Worm (Caenorhabditis elegans) whole organism, L2 larva: ENCODE results near the gene F58H1.6.
A peak's percentile ranks its signal among the peaks of the same experiment; 100 is the strongest.

Experiments used
- R02D3.7 ChIP-seq: fragments of 150-350 bp; optimal IDR thresholded peaks from 2 replicates; lab custom pipeline; 2014; ENCODE audit warnings: missing biosample characterization, missing genetic modification characterization
- ZK546.5 ChIP-seq: sonication (generic microtip); optimal IDR thresholded peaks from 2 replicates; lab custom pipeline; 2017; ENCODE audit warnings: missing biosample characterization, missing genetic modification characterization
- alr-1 ChIP-seq: fragments of 150-350 bp; optimal IDR thresholded peaks from 2 replicates; lab custom pipeline; 2014; ENCODE audit warnings: missing biosample characterization, missing genetic modification characterization
- ama-1 ChIP-seq: fragments of 150-350 bp; optimal IDR thresholded peaks from 2 replicates; lab custom pipeline; 2018; ENCODE audit warnings: inconsistent platforms
- ceh-16 ChIP-seq: fragments of 150-350 bp; optimal IDR thresholded peaks from 2 replicates; lab custom pipeline; 2014; ENCODE audit warnings: missing biosample characterization, missing genetic modification characterization
- nhr-11 ChIP-seq: fragments of 150-350 bp; optimal IDR thresholded peaks from 2 replicates; lab custom pipeline; 2014; ENCODE audit warnings: missing biosample characterization, missing genetic modification characterization
- skn-1 ChIP-seq: sonication (generic microtip); optimal IDR thresholded peaks from 2 replicates; lab custom pipeline; 2017; ENCODE audit warnings: missing biosample characterization, missing genetic modification characterization
- sma-9 ChIP-seq, 2 experiments: fragments of 150-350 bp in 1 of 2; sonication (generic microtip) in 1 of 2; optimal IDR thresholded peaks; 2 replicates each; lab custom pipeline; 2014 to 2016; ENCODE audit warnings: missing genetic modification characterization in 2 of 2, mild to moderate bottlenecking in 1 of 2, missing biosample characterization in 1 of 2, missing compliant biosample characterization in 1 of 2, missing genetic modification reagents in 1 of 2, moderate library complexity in 1 of 2
- snpc-4 ChIP-seq: fragments of 150-350 bp; optimal IDR thresholded peaks from 2 replicates; lab custom pipeline; 2014; ENCODE audit warnings: missing biosample characterization, missing genetic modification characterization
- unc-39 ChIP-seq: fragments of 150-350 bp; optimal IDR thresholded peaks from 2 replicates; lab custom pipeline; 2014; ENCODE audit warnings: missing biosample characterization, missing genetic modification characterization
- ztf-1 ChIP-seq: fragments of 200-800 bp; sonication (Bioruptor generic); conservative IDR thresholded peaks from 2 replicates; pipeline ENCODE4 v1.3.6; 2022; ENCODE audit warnings: missing genetic modification characterization, missing compliant biosample characterization
- ztf-11 ChIP-seq: sonication (generic microtip); optimal IDR thresholded peaks from 2 replicates; lab custom pipeline; 2017; ENCODE audit warnings: missing biosample characterization, missing genetic modification characterization

ce11 chrV:11975233-11975632 is 32.8 kb downstream of the F58H1.6 start, which contains the start of gene cpr-1:
- TF ChIP-seq ztf-1 (no peak), ceh-16 (no peak), sma-9 (GFP tag; optimal IDR thresholded peaks at IDR 0.05; lab: Kevin White, UChicago) (peak; percentile 69), sma-9 (tag; optimal IDR thresholded peaks at IDR 0.05; lab: Kevin White, UChicago) (no peak), ZK546.5 (tag; lab: Kevin White, UChicago) (no peak), ztf-11 (tag; lab: Kevin White, UChicago) (no peak), unc-39 (tag; lab: Kevin White, UChicago) (no peak), R02D3.7 (tag; lab: Kevin White, UChicago) (no peak), skn-1 (no peak), nhr-11 (tag; lab: Kevin White, UChicago) (no peak), snpc-4 (tag; lab: Kevin White, UChicago) (no peak), alr-1 (no peak), ama-1 (lab: Kevin White, UChicago) (no peak)
